Worm (Caenorhabditis elegans) whole organism, L3 larva: Measurements from ENCODE around the gene zip-2.

Source experiments
- ZK546.5 ChIP-seq: sonication (generic microtip); optimal IDR thresholded peaks from 2 replicates; lab custom pipeline; 2017; ENCODE audit warnings: missing biosample characterization, missing genetic modification characterization
- aly-2 ChIP-seq: fragments of 150-350 bp; optimal IDR thresholded peaks from 2 replicates; lab custom pipeline; 2014; ENCODE audit warnings: missing biosample characterization, missing genetic modification characterization
- ama-1 ChIP-seq: fragments of 150-350 bp; optimal IDR thresholded peaks from 2 replicates; lab custom pipeline; 2018
- ceh-16 ChIP-seq: sonication (generic microtip); optimal IDR thresholded peaks from 2 replicates; lab custom pipeline; 2017; ENCODE audit warnings: missing biosample characterization, missing genetic modification characterization
- ceh-28 ChIP-seq: fragments of 150-350 bp; optimal IDR thresholded peaks from 2 replicates; lab custom pipeline; 2014; ENCODE audit warnings: missing biosample characterization, missing genetic modification reagents, missing genetic modification characterization
- ceh-9 ChIP-seq: sonication (generic microtip); optimal IDR thresholded peaks from 2 replicates; lab custom pipeline; 2018; ENCODE audit warnings: missing biosample characterization, missing genetic modification characterization
- daf-12 ChIP-seq: fragments of 150-350 bp; optimal IDR thresholded peaks from 2 replicates; lab custom pipeline; 2014; ENCODE audit warnings: missing biosample characterization, missing genetic modification reagents, missing genetic modification characterization
- egl-27 ChIP-seq: sonication (generic microtip); optimal IDR thresholded peaks from 4 replicates; lab custom pipeline; 2017; ENCODE audit warnings: missing biosample characterization, missing genetic modification reagents, missing genetic modification characterization
- egl-5 ChIP-seq: fragments of 150-350 bp; optimal IDR thresholded peaks from 2 replicates; lab custom pipeline; 2017; ENCODE audit warnings: missing biosample characterization, missing genetic modification reagents, missing genetic modification characterization, inconsistent platforms
- elt-2 ChIP-seq: sonication (generic microtip); optimal IDR thresholded peaks from 2 replicates; lab custom pipeline; 2016; ENCODE audit warnings: missing genetic modification reagents, mild to moderate bottlenecking, missing genetic modification characterization, missing compliant biosample characterization
- elt-3 ChIP-seq, 3 experiments: fragments of 150-350 bp in 1 of 3; sonication (generic microtip) in 2 of 3; optimal IDR thresholded peaks; 2 replicates in 2 of 3; 4 replicates in 1 of 3; lab custom pipeline; 2014 to 2017; ENCODE audit warnings: missing biosample characterization in 3 of 3, missing genetic modification characterization in 3 of 3
- eor-1 ChIP-seq, 2 experiments: fragments of 150-350 bp; optimal IDR thresholded peaks; 2 replicates each; lab custom pipeline; 2014 to 2018; ENCODE audit warnings: missing biosample characterization in 2 of 2, missing genetic modification characterization in 2 of 2
- fkh-10 ChIP-seq: sonication (generic microtip); optimal IDR thresholded peaks from 2 replicates; lab custom pipeline; 2017; ENCODE audit warnings: missing biosample characterization, missing genetic modification reagents, missing genetic modification characterization
- fkh-2 ChIP-seq: fragments of 150-350 bp; optimal IDR thresholded peaks from 2 replicates; lab custom pipeline; 2014; ENCODE audit warnings: missing biosample characterization, missing genetic modification reagents, missing genetic modification characterization
- fos-1 ChIP-seq: fragments of 150-350 bp; optimal IDR thresholded peaks from 2 replicates; lab custom pipeline; 2014; ENCODE audit warnings: missing biosample characterization, missing genetic modification characterization
- hmg-11 ChIP-seq: sonication (generic microtip); optimal IDR thresholded peaks from 2 replicates; lab custom pipeline; 2016; ENCODE audit warnings: missing genetic modification characterization, missing compliant biosample characterization
- jun-1 ChIP-seq: fragments of 150-350 bp; optimal IDR thresholded peaks from 2 replicates; lab custom pipeline; 2014; ENCODE audit warnings: missing biosample characterization, missing genetic modification reagents, missing genetic modification characterization
- lin-15B ChIP-seq: fragments of 150-350 bp; optimal IDR thresholded peaks from 2 replicates; lab custom pipeline; 2014; ENCODE audit warnings: missing biosample characterization, missing genetic modification characterization
- lin-39 ChIP-seq: fragments of 150-350 bp; optimal IDR thresholded peaks from 2 replicates; lab custom pipeline; 2018; ENCODE audit warnings: missing biosample characterization, missing genetic modification reagents, missing genetic modification characterization
- lsy-12 ChIP-seq: sonication (generic microtip); optimal IDR thresholded peaks from 2 replicates; lab custom pipeline; 2016; ENCODE audit warnings: mild to moderate bottlenecking, missing genetic modification characterization, missing compliant biosample characterization
- mml-1 ChIP-seq: fragments of 150-350 bp; sonication (generic microtip); optimal IDR thresholded peaks from 3 replicates; lab custom pipeline; 2014; ENCODE audit warnings: missing biosample characterization, missing genetic modification characterization
- nfya-1 ChIP-seq: sonication (generic microtip); optimal IDR thresholded peaks from 2 replicates; lab custom pipeline; 2017; ENCODE audit warnings: missing genetic modification characterization, mild to moderate bottlenecking, missing compliant biosample characterization, antibody characterized with exemption, moderate library complexity; ENCODE audit not compliant: insufficient read depth
- nhr-11 ChIP-seq: fragments of 150-350 bp; optimal IDR thresholded peaks from 2 replicates; lab custom pipeline; 2014; ENCODE audit warnings: missing biosample characterization, missing genetic modification characterization
- nhr-12 ChIP-seq: fragments of 150-350 bp; optimal IDR thresholded peaks from 2 replicates; lab custom pipeline; 2014; ENCODE audit warnings: missing biosample characterization, missing genetic modification characterization
- nhr-23 ChIP-seq: fragments of 150-350 bp; optimal IDR thresholded peaks from 2 replicates; lab custom pipeline; 2014; ENCODE audit warnings: missing biosample characterization, missing genetic modification reagents, missing genetic modification characterization
- nhr-25 ChIP-seq: sonication (generic microtip); optimal IDR thresholded peaks from 2 replicates; lab custom pipeline; 2017; ENCODE audit warnings: missing biosample characterization, missing genetic modification characterization
- nhr-67 ChIP-seq: fragments of 150-350 bp; optimal IDR thresholded peaks from 2 replicates; lab custom pipeline; 2014; ENCODE audit warnings: missing biosample characterization, missing genetic modification characterization
- nhr-76 ChIP-seq: fragments of 150-350 bp; sonication (generic microtip); optimal IDR thresholded peaks from 5 replicates; lab custom pipeline; 2014; ENCODE audit warnings: missing biosample characterization, missing genetic modification characterization
- nhr-77 ChIP-seq: fragments of 150-350 bp; optimal IDR thresholded peaks from 2 replicates; lab custom pipeline; 2014; ENCODE audit warnings: missing biosample characterization, missing genetic modification characterization
- pha-4 ChIP-seq: fragments of 150-350 bp; optimal IDR thresholded peaks from 2 replicates; lab custom pipeline; 2014; ENCODE audit warnings: missing biosample characterization, missing genetic modification reagents, missing genetic modification characterization
- pqm-1 ChIP-seq: fragments of 150-350 bp; optimal IDR thresholded peaks from 2 replicates; lab custom pipeline; 2017; ENCODE audit warnings: missing biosample characterization, missing genetic modification characterization, inconsistent platforms
- sea-2 ChIP-seq: fragments of 150-350 bp; sonication (generic microtip); optimal IDR thresholded peaks from 4 replicates; lab custom pipeline; 2014; ENCODE audit warnings: missing biosample characterization, missing genetic modification reagents, missing genetic modification characterization
- snpc-4 ChIP-seq: fragments of 150-350 bp; optimal IDR thresholded peaks from 2 replicates; lab custom pipeline; 2014; ENCODE audit warnings: missing biosample characterization, missing genetic modification characterization
- tbx-2 ChIP-seq: sonication (generic microtip); optimal IDR thresholded peaks from 2 replicates; lab custom pipeline; 2016; ENCODE audit warnings: mild to moderate bottlenecking, missing genetic modification characterization, missing compliant biosample characterization
- unc-39 ChIP-seq: sonication (generic microtip); optimal IDR thresholded peaks from 4 replicates; lab custom pipeline; 2017; ENCODE audit warnings: missing biosample characterization, missing genetic modification characterization
- unc-62 ChIP-seq: fragments of 150-350 bp; sonication (generic microtip); optimal IDR thresholded peaks from 4 replicates; lab custom pipeline; 2014; ENCODE audit warnings: missing biosample characterization, missing genetic modification reagents, missing genetic modification characterization
- zag-1 ChIP-seq: fragments of 150-350 bp; optimal IDR thresholded peaks from 2 replicates; lab custom pipeline; 2014; ENCODE audit warnings: missing biosample characterization, missing genetic modification characterization
- ztf-11 ChIP-seq: fragments of 150-350 bp; optimal IDR thresholded peaks from 2 replicates; lab custom pipeline; 2014; ENCODE audit warnings: missing biosample characterization, missing genetic modification characterization
- ztf-4 ChIP-seq: fragments of 150-350 bp; optimal IDR thresholded peaks from 2 replicates; lab custom pipeline; 2014; ENCODE audit warnings: missing biosample characterization, missing genetic modification characterization

zip-2 gene

ce11 chrIII:819313-819712 is 13.5 kb upstream of the zip-2 start:
- peak; percentile 38 for TF ChIP-seq snpc-4 (tag; lab: Kevin White, UChicago)
- no peak for TF ChIP-seq aly-2

ce11 chrIII:822546-823272 is 10.1 kb upstream of the zip-2 start, which contains the start of gene clec-149:
clec-149 (plus strand) TSS chrIII:823222.
- TF ChIP-seq hmg-11 (tag; lab: Kevin White, UChicago) (no peak), fkh-2 (tag; lab: Kevin White, UChicago) (no peak), egl-5 (tag; lab: Kevin White, UChicago) (peak; percentile 84), nfya-1 (tag; lab: Kevin White, UChicago) (peak; percentile 14), snpc-4 (tag; lab: Kevin White, UChicago) (no peak), jun-1 (tag; lab: Kevin White, UChicago) (no peak)

ce11 chrIII:825256-825655 is 7.5 kb upstream of the zip-2 start:
- no peak for TF ChIP-seq elt-2 (tag; lab: Kevin White, UChicago)
- TF ChIP-seq daf-12 (tag; lab: Kevin White, UChicago) = no peak
- no peak for TF ChIP-seq ama-1 (lab: Kevin White, UChicago)
- no peak for TF ChIP-seq ztf-4
- TF ChIP-seq ZK546.5 (tag; lab: Kevin White, UChicago) = no peak
- TF ChIP-seq elt-3 (tag; optimal IDR thresholded peaks at IDR 0.05; lab: Kevin White, UChicago) = no peak
- TF ChIP-seq ceh-28 (tag; lab: Kevin White, UChicago) = no peak
- TF ChIP-seq unc-62 (GFP tag; lab: Kevin White, UChicago) = no peak
- no peak for TF ChIP-seq sea-2 (GFP tag; lab: Kevin White, UChicago)
- TF ChIP-seq lsy-12 (tag; lab: Kevin White, UChicago) = no peak
- no peak for TF ChIP-seq ztf-11 (tag; lab: Kevin White, UChicago)
- TF ChIP-seq ceh-16 (tag; lab: Kevin White, UChicago) = no peak
- TF ChIP-seq nhr-12 (tag; lab: Kevin White, UChicago) = no peak

ce11 chrIII:831961-832360 is 821 bp upstream of the zip-2 start, which contains the start of gene ceeh-1:
ceeh-1 (minus strand) TSS chrIII:832277.
- TF ChIP-seq ztf-4 = no peak
- no peak for TF ChIP-seq lin-15B (tag; lab: Kevin White, UChicago)
- peak; percentile 29 for TF ChIP-seq elt-2 (tag; lab: Kevin White, UChicago)
- TF ChIP-seq, all 47 proteins: peak for 1

ce11 chrIII:833711-834442 is 1.1 kb downstream of the zip-2 start:
- peak; percentile 91 for TF ChIP-seq fos-1 (tag; lab: Kevin White, UChicago)
- peak; percentile 33 for TF ChIP-seq unc-62 (GFP tag; lab: Kevin White, UChicago)
- no peak for TF ChIP-seq nhr-67 (tag; lab: Kevin White, UChicago)
- TF ChIP-seq nhr-76 = no peak
- TF ChIP-seq egl-5 (tag; lab: Kevin White, UChicago) = peak; percentile 83
- TF ChIP-seq lin-39 (tag; lab: Kevin White, UChicago) = peak; percentile 97
- peak; percentile 67 for TF ChIP-seq ztf-4
- peak; percentile 96 for TF ChIP-seq nfya-1 (tag; lab: Kevin White, UChicago)
- TF ChIP-seq ZK546.5 (tag; lab: Kevin White, UChicago) = no peak
- peak; percentile 21 for TF ChIP-seq nhr-77
- peak; percentile 94 for TF ChIP-seq nhr-23 (tag; lab: Kevin White, UChicago)
- TF ChIP-seq unc-39 (tag; lab: Kevin White, UChicago) = no peak
- TF ChIP-seq ceh-9 (tag; lab: Kevin White, UChicago) = no peak
- peak; percentile 81 for TF ChIP-seq tbx-2 (tag; lab: Kevin White, UChicago)
- peak; percentile 69 for TF ChIP-seq lin-15B (tag; lab: Kevin White, UChicago)
- peak; percentile 82 for TF ChIP-seq nhr-11 (tag; lab: Kevin White, UChicago)
- peak; percentile 48 for TF ChIP-seq egl-27
- no peak for TF ChIP-seq daf-12 (tag; lab: Kevin White, UChicago)
- TF ChIP-seq snpc-4 (tag; lab: Kevin White, UChicago) = peak; percentile 67
- no peak for TF ChIP-seq eor-1 (tag; optimal IDR thresholded peaks at IDR 0.05; lab: Kevin White, UChicago)
- TF ChIP-seq ceh-28 (tag; lab: Kevin White, UChicago) = peak; percentile 93
- peak; percentile 85 for TF ChIP-seq elt-2 (tag; lab: Kevin White, UChicago)
- TF ChIP-seq elt-3 (tag; optimal IDR thresholded peaks at IDR 0.05; lab: Kevin White, UChicago) = peak in 2 of 3 experiments; percentile 7 to 53
- peak; percentile 92 for TF ChIP-seq jun-1 (tag; lab: Kevin White, UChicago)
- peak; percentile 98 for TF ChIP-seq pha-4 (tag; lab: Kevin White, UChicago)
- peak; percentile 25 for TF ChIP-seq zag-1 (tag; lab: Kevin White, UChicago)
- TF ChIP-seq pqm-1 (tag; lab: Kevin White, UChicago) = peak; percentile 91
- TF ChIP-seq nhr-25 (tag; lab: Kevin White, UChicago) = peak; percentile 98
- peak; percentile 88 for TF ChIP-seq lsy-12 (tag; lab: Kevin White, UChicago)
- peak; percentile 97 for TF ChIP-seq hmg-11 (tag; lab: Kevin White, UChicago)
- no peak for TF ChIP-seq fkh-2 (tag; lab: Kevin White, UChicago)
- peak; percentile 96 for TF ChIP-seq fkh-10 (GFP tag; lab: Kevin White, UChicago)
- no peak for TF ChIP-seq ztf-11 (tag; lab: Kevin White, UChicago)
- TF ChIP-seq mml-1 (tag; lab: Kevin White, UChicago) = peak; percentile 8
- TF ChIP-seq sea-2 (GFP tag; lab: Kevin White, UChicago) = peak; percentile 49
